Worm (Caenorhabditis elegans) whole organism, L1 larva: ENCODE measurements around the gene C49F5.7.

ENCODE experiments used
- aha-1 ChIP-seq: fragments of 150-350 bp; optimal IDR thresholded peaks from 2 replicates; lab custom pipeline; 2014; ENCODE audit warnings: missing biosample characterization, missing genetic modification characterization
- aly-2 ChIP-seq: fragments of 150-350 bp; optimal IDR thresholded peaks from 2 replicates; lab custom pipeline; 2014; ENCODE audit warnings: missing biosample characterization, missing genetic modification characterization
- ama-1 ChIP-seq: fragments of 150-350 bp; optimal IDR thresholded peaks from 2 replicates; lab custom pipeline; 2014
- elt-2 ChIP-seq: sonication (generic microtip); optimal IDR thresholded peaks from 2 replicates; lab custom pipeline; 2016; ENCODE audit warnings: missing genetic modification characterization, mild to moderate bottlenecking, inconsistent platforms, missing compliant biosample characterization, missing genetic modification reagents
- fkh-10 ChIP-seq: sonication (generic microtip); optimal IDR thresholded peaks from 2 replicates; lab custom pipeline; 2017; ENCODE audit warnings: missing biosample characterization, missing genetic modification reagents, missing genetic modification characterization
- lin-13 ChIP-seq: fragments of 150-350 bp; optimal IDR thresholded peaks from 2 replicates; lab custom pipeline; 2014; ENCODE audit warnings: missing biosample characterization, missing genetic modification reagents, missing genetic modification characterization
- mab-9 ChIP-seq: fragments of 200-800 bp; sonication (Bioruptor generic); IDR thresholded peaks from 2 replicates; pipeline ENCODE4 v1.3.6; 2022; ENCODE audit warnings: missing genetic modification reagents, missing genetic modification characterization, missing compliant biosample characterization
- nhr-11 ChIP-seq: fragments of 150-350 bp; optimal IDR thresholded peaks from 2 replicates; lab custom pipeline; 2014; ENCODE audit warnings: missing biosample characterization, missing genetic modification characterization
- nhr-76 ChIP-seq: sonication (generic microtip); optimal IDR thresholded peaks from 2 replicates; lab custom pipeline; 2017; ENCODE audit warnings: missing biosample characterization, missing genetic modification characterization
- pqm-1 ChIP-seq: sonication (generic microtip); optimal IDR thresholded peaks from 3 replicates; lab custom pipeline; 2017; ENCODE audit warnings: missing biosample characterization, missing genetic modification characterization
- sox-4 ChIP-seq: sonication (generic microtip); optimal IDR thresholded peaks from 2 replicates; lab custom pipeline; 2016; ENCODE audit warnings: missing genetic modification characterization, missing compliant biosample characterization
- unc-62 ChIP-seq: fragments of 150-350 bp; optimal IDR thresholded peaks from 2 replicates; lab custom pipeline; 2014; ENCODE audit warnings: missing biosample characterization, missing genetic modification reagents, missing genetic modification characterization
- zag-1 ChIP-seq: fragments of 150-350 bp; optimal IDR thresholded peaks from 2 replicates; lab custom pipeline; 2014; ENCODE audit warnings: missing biosample characterization, missing genetic modification characterization
- ztf-11 ChIP-seq, 2 experiments: sonication (generic microtip); optimal IDR thresholded peaks; 2 replicates each; lab custom pipeline; 2016 to 2017; ENCODE audit warnings: missing genetic modification characterization in 2 of 2, missing biosample characterization in 1 of 2, missing compliant biosample characterization in 1 of 2

DNA sequence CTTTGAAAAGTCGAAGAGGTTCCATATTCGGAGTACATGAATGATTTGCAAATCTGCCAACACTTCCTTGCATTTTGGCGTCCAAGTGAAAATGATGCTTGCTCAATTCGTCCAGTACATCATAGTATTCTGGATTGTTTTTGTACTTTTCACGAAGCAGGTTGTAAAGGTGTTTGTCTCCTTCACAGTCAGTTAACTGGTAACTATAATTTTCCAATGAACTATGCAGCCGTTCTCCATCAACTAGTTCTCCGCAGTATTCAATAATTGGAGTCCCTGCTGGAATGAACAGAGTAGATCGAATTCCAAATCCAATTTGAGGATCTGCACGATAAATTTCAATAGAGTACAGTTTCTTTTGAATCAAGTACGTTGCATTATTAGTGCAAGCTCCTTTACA is 23.3 kb upstream of the C49F5.7 start:
- TF ChIP-seq fkh-10, result no peak
- TF ChIP-seq nhr-76 (tag; lab: Kevin White, UChicago), result no peak
- no peak for TF ChIP-seq sox-4 (tag; lab: Kevin White, UChicago)
- no peak for TF ChIP-seq elt-2 (tag; lab: Kevin White, UChicago)
- no peak for TF ChIP-seq pqm-1
- TF ChIP-seq ztf-11 (tag; optimal IDR thresholded peaks at IDR 0.05; lab: Kevin White, UChicago), result no peak
- TF ChIP-seq zag-1 (tag; lab: Kevin White, UChicago), result no peak
- TF ChIP-seq unc-62 (GFP tag; lab: Kevin White, UChicago), result no peak
- no peak for TF ChIP-seq aha-1 (tag; lab: Kevin White, UChicago)
- TF ChIP-seq lin-13 (GFP tag; lab: Kevin White, UChicago), result no peak
- no peak for TF ChIP-seq mab-9
- TF ChIP-seq ama-1 (lab: Kevin White, UChicago), result no peak
- no peak for TF ChIP-seq aly-2 (tag; lab: Kevin White, UChicago)
- no peak for TF ChIP-seq nhr-11 (tag; lab: Kevin White, UChicago)
